Worm (Caenorhabditis elegans) whole organism, L4 larva: Measurements from ENCODE around the gene xpf-1.

ENCODE experiments used
- D1046.2 ChIP-seq: fragments of 200-800 bp; sonication (Bioruptor generic); IDR thresholded peaks from 2 replicates; pipeline ENCODE4 v1.3.6; 2022; ENCODE audit warnings: missing genetic modification characterization, missing compliant biosample characterization
- F10B5.3 ChIP-seq: sonication (generic microtip); optimal IDR thresholded peaks from 2 replicates; lab custom pipeline; 2016; ENCODE audit warnings: mild to moderate bottlenecking, missing genetic modification characterization, missing compliant biosample characterization
- F26F4.8 ChIP-seq: fragments of 200-800 bp; sonication (Bioruptor generic); conservative IDR thresholded peaks from 2 replicates; pipeline ENCODE4 v1.3.6; 2022; ENCODE audit warnings: missing genetic modification characterization, missing compliant biosample characterization
- F37D6.2 ChIP-seq: sonication (generic microtip); optimal IDR thresholded peaks from 2 replicates; lab custom pipeline; 2016; ENCODE audit warnings: mild to moderate bottlenecking, missing genetic modification characterization, missing compliant biosample characterization
- F44E2.7 ChIP-seq: fragments of 200-800 bp; sonication (Bioruptor generic); IDR thresholded peaks from 2 replicates; pipeline ENCODE4 v2.1.2; 2022; ENCODE audit warnings: missing genetic modification characterization, missing compliant biosample characterization
- F49E8.2 ChIP-seq: sonication (generic microtip); optimal IDR thresholded peaks from 2 replicates; lab custom pipeline; 2016; ENCODE audit warnings: missing compliant biosample characterization, mild to moderate bottlenecking, missing genetic modification characterization, borderline replicate concordance
- R02D3.7 ChIP-seq: fragments of 150-350 bp; sonication (generic microtip); optimal IDR thresholded peaks from 3 replicates; lab custom pipeline; 2014; ENCODE audit warnings: missing biosample characterization, missing genetic modification characterization
- T26A8.4 ChIP-seq: fragments of 200-800 bp; sonication (Bioruptor generic); IDR thresholded peaks from 2 replicates; pipeline ENCODE4 v1.3.6; 2022; ENCODE audit warnings: missing genetic modification characterization, missing compliant biosample characterization
- ZK337.2 ChIP-seq: fragments of 200-800 bp; sonication (Bioruptor generic); IDR thresholded peaks from 2 replicates; pipeline ENCODE4 v1.3.6; 2022; ENCODE audit warnings: missing genetic modification reagents, missing genetic modification characterization, missing compliant biosample characterization
- aha-1 ChIP-seq: fragments of 150-350 bp; peaks from one replicate; lab custom pipeline; 2014; ENCODE audit warnings: missing biosample characterization, missing genetic modification characterization
- ama-1 ChIP-seq: fragments of 150-350 bp; optimal IDR thresholded peaks from 2 replicates; lab custom pipeline; 2014; ENCODE audit warnings: inconsistent platforms, mixed read lengths
- ceh-20 ChIP-seq: fragments of 200-800 bp; sonication (Bioruptor generic); IDR thresholded peaks from 2 replicates; pipeline ENCODE4 v1.3.6; 2022; ENCODE audit warnings: missing genetic modification reagents, missing genetic modification characterization, missing compliant biosample characterization
- ceh-28 ChIP-seq: fragments of 150-350 bp; optimal IDR thresholded peaks from 2 replicates; lab custom pipeline; 2014; ENCODE audit warnings: missing biosample characterization, missing genetic modification reagents, missing genetic modification characterization
- ces-1 ChIP-seq: fragments of 150-350 bp; sonication (generic microtip); optimal IDR thresholded peaks from 4 replicates; lab custom pipeline; 2014; ENCODE audit warnings: missing biosample characterization, missing genetic modification reagents, missing genetic modification characterization
- daf-12 ChIP-seq: fragments of 150-350 bp; optimal IDR thresholded peaks from 2 replicates; lab custom pipeline; 2014; ENCODE audit warnings: missing biosample characterization, missing genetic modification reagents, missing genetic modification characterization
- daf-19 ChIP-seq: fragments of 200-800 bp; sonication (Bioruptor generic); conservative IDR thresholded peaks from 2 replicates; pipeline ENCODE4 v1.3.6; 2022; ENCODE audit warnings: missing genetic modification characterization, missing compliant biosample characterization
- dmd-9 ChIP-seq: fragments of 200-800 bp; sonication (Bioruptor generic); IDR thresholded peaks from 2 replicates; pipeline ENCODE4 v1.3.6; 2022; ENCODE audit warnings: missing genetic modification reagents, missing genetic modification characterization, missing compliant biosample characterization
- dpl-1 ChIP-seq: fragments of 150-350 bp; optimal IDR thresholded peaks from 2 replicates; lab custom pipeline; 2014; ENCODE audit warnings: missing biosample characterization, missing genetic modification reagents, missing genetic modification characterization
- egl-27 ChIP-seq: sonication (generic microtip); optimal IDR thresholded peaks from 3 replicates; lab custom pipeline; 2017; ENCODE audit warnings: missing biosample characterization, missing genetic modification reagents, missing genetic modification characterization
- gei-8 ChIP-seq: fragments of 200-800 bp; sonication (Bioruptor generic); optimal IDR thresholded peaks from 2 replicates; lab custom pipeline; 2018; ENCODE audit warnings: mild to moderate bottlenecking, missing genetic modification characterization, missing compliant biosample characterization
- hlh-11 ChIP-seq: fragments of 200-800 bp; sonication (Bioruptor generic); optimal IDR thresholded peaks from 2 replicates; lab custom pipeline; 2018; ENCODE audit warnings: mild to moderate bottlenecking, missing genetic modification characterization, missing compliant biosample characterization
- hmg-1.1 ChIP-seq: fragments of 200-800 bp; sonication (Bioruptor generic); IDR thresholded peaks from 2 replicates; pipeline ENCODE4 v1.3.6; 2022; ENCODE audit warnings: missing genetic modification reagents, missing genetic modification characterization, missing compliant biosample characterization
- jun-1 ChIP-seq: fragments of 150-350 bp; optimal IDR thresholded peaks from 2 replicates; lab custom pipeline; 2014; ENCODE audit warnings: missing biosample characterization, missing genetic modification reagents, missing genetic modification characterization
- lin-1 ChIP-seq: fragments of 200-800 bp; sonication (Bioruptor generic); IDR thresholded peaks from 2 replicates; pipeline ENCODE4 v1.3.6; 2022; ENCODE audit warnings: missing genetic modification reagents, missing genetic modification characterization, missing compliant biosample characterization
- lin-29 ChIP-seq: fragments of 200-800 bp; sonication (Bioruptor generic); IDR thresholded peaks from 2 replicates; pipeline ENCODE4 v1.3.6; 2022; ENCODE audit warnings: missing genetic modification reagents, missing genetic modification characterization, missing compliant biosample characterization
- lin-38 ChIP-seq: fragments of 200-800 bp; sonication (Bioruptor generic); IDR thresholded peaks from 2 replicates; pipeline ENCODE4 v1.3.6; 2022; ENCODE audit warnings: missing genetic modification reagents, missing genetic modification characterization, missing compliant biosample characterization
- lin-39 ChIP-seq: fragments of 150-350 bp; optimal IDR thresholded peaks from 2 replicates; lab custom pipeline; 2014; ENCODE audit warnings: missing biosample characterization, missing genetic modification reagents, missing genetic modification characterization
- lir-3 ChIP-seq: sonication (generic microtip); optimal IDR thresholded peaks from 2 replicates; lab custom pipeline; 2016; ENCODE audit warnings: mild to moderate bottlenecking, missing genetic modification characterization, missing compliant biosample characterization
- lsy-2 ChIP-seq, 2 experiments: fragments of 150-350 bp in 1 of 2; sonication (generic microtip) in 1 of 2; optimal IDR thresholded peaks; 2 replicates each; lab custom pipeline; 2014 to 2017; ENCODE audit warnings: missing biosample characterization in 2 of 2, missing genetic modification characterization in 2 of 2
- madf-9 ChIP-seq: fragments of 200-800 bp; sonication (Bioruptor generic); conservative IDR thresholded peaks from 2 replicates; pipeline ENCODE4 v1.3.6; 2022; ENCODE audit warnings: missing genetic modification reagents, missing genetic modification characterization, missing compliant biosample characterization
- mdl-1 ChIP-seq, 2 experiments: fragments of 150-350 bp in 1 of 2; sonication (generic microtip) in 1 of 2; optimal IDR thresholded peaks; 2 replicates each; lab custom pipeline; 2014 to 2017; ENCODE audit warnings: missing biosample characterization in 2 of 2, missing genetic modification characterization in 2 of 2
- mes-2 ChIP-seq: sonication (generic microtip); optimal IDR thresholded peaks from 2 replicates; lab custom pipeline; 2016; ENCODE audit warnings: missing genotype, mild to moderate bottlenecking, missing genetic modification characterization, missing compliant biosample characterization; ENCODE audit not compliant: poor library complexity, severe bottlenecking
- nhr-10 ChIP-seq: fragments of 150-350 bp; optimal IDR thresholded peaks from 2 replicates; lab custom pipeline; 2014; ENCODE audit warnings: missing biosample characterization, missing genetic modification characterization
- nhr-111 ChIP-seq: fragments of 200-800 bp; sonication (Bioruptor generic); optimal IDR thresholded peaks from 2 replicates; lab custom pipeline; 2018; ENCODE audit warnings: mild to moderate bottlenecking, missing genetic modification characterization, missing compliant biosample characterization
- nhr-25 ChIP-seq: sonication (generic microtip); optimal IDR thresholded peaks from 2 replicates; lab custom pipeline; 2017; ENCODE audit warnings: missing genetic modification characterization, mild to moderate bottlenecking, missing compliant biosample characterization, antibody characterized with exemption, moderate library complexity, borderline replicate concordance; ENCODE audit not compliant: insufficient read depth
- nhr-41 ChIP-seq: fragments of 200-800 bp; sonication (Bioruptor generic); IDR thresholded peaks from 2 replicates; pipeline ENCODE4 v1.3.6; 2022; ENCODE audit warnings: missing genetic modification reagents, missing genetic modification characterization, missing compliant biosample characterization
- nhr-48 ChIP-seq: sonication (generic microtip); optimal IDR thresholded peaks from 2 replicates; lab custom pipeline; 2016; ENCODE audit warnings: mild to moderate bottlenecking, missing genetic modification characterization, missing compliant biosample characterization
- php-3 ChIP-seq: fragments of 200-800 bp; sonication (Bioruptor generic); IDR thresholded peaks from 2 replicates; pipeline ENCODE4 v1.3.6; 2022; ENCODE audit warnings: missing genetic modification reagents, missing genetic modification characterization, missing compliant biosample characterization
- pqm-1 ChIP-seq: sonication (generic microtip); optimal IDR thresholded peaks from 2 replicates; lab custom pipeline; 2017; ENCODE audit warnings: missing biosample characterization, missing genetic modification characterization
- rbr-2 ChIP-seq: sonication (generic microtip); optimal IDR thresholded peaks from 2 replicates; lab custom pipeline; 2016; ENCODE audit warnings: missing genotype, missing genetic modification characterization, missing compliant biosample characterization
- set-16 ChIP-seq: fragments of 200-800 bp; sonication (Bioruptor generic); IDR thresholded peaks from 2 replicates; pipeline ENCODE4 v1.3.6; 2022; ENCODE audit warnings: missing genetic modification reagents, missing genetic modification characterization, missing compliant biosample characterization
- snpc-4 ChIP-seq: fragments of 150-350 bp; optimal IDR thresholded peaks from 2 replicates; lab custom pipeline; 2014; ENCODE audit warnings: missing biosample characterization, missing genetic modification characterization
- spr-1 ChIP-seq: sonication (generic microtip); optimal IDR thresholded peaks from 2 replicates; lab custom pipeline; 2016; ENCODE audit warnings: mild to moderate bottlenecking, missing genetic modification characterization, missing compliant biosample characterization
- tag-97 ChIP-seq: fragments of 200-800 bp; sonication (Bioruptor generic); IDR thresholded peaks from 2 replicates; pipeline ENCODE4 v1.3.6; 2022; ENCODE audit warnings: missing genetic modification characterization, missing compliant biosample characterization
- vab-7 ChIP-seq: fragments of 200-800 bp; sonication (Bioruptor generic); IDR thresholded peaks from 2 replicates; pipeline ENCODE4 v1.3.6; 2022; ENCODE audit warnings: missing genetic modification reagents, missing genetic modification characterization, missing compliant biosample characterization
- zip-11 ChIP-seq: fragments of 200-800 bp; sonication (Bioruptor generic); IDR thresholded peaks from 2 replicates; pipeline ENCODE4 v1.3.6; 2022; ENCODE audit warnings: missing genetic modification characterization, missing compliant biosample characterization
- ztf-11 ChIP-seq: fragments of 150-350 bp; optimal IDR thresholded peaks from 2 replicates; lab custom pipeline; 2014; ENCODE audit warnings: missing biosample characterization, missing genetic modification characterization
- ztf-7 ChIP-seq: fragments of 150-350 bp; optimal IDR thresholded peaks from 2 replicates; lab custom pipeline; 2014; ENCODE audit warnings: missing biosample characterization, missing genetic modification characterization

The xpf-1 gene

ce11 chrII:11749490-11750172, 53.7 kb downstream of the xpf-1 start (continued):
- TF ChIP-seq ceh-28 (peak; percentile 81), F44E2.7 (GFP tag; lab: Robert Waterston, UW) (no peak), lir-3 (tag; lab: Kevin White, UChicago) (peak; percentile 58), F49E8.2 (tag; lab: Kevin White, UChicago) (no peak), pqm-1 (tag; lab: Kevin White, UChicago) (peak; percentile 10), mdl-1 (tag; optimal IDR thresholded peaks at IDR 0.05; lab: Kevin White, UChicago) (peak; percentile 44 to 77), jun-1 (tag; lab: Kevin White, UChicago) (peak; percentile 70), hmg-1.1 (GFP tag; lab: Robert Waterston, UW) (peak; percentile 84), ZK337.2 (GFP tag; lab: Robert Waterston, UW) (no peak), R02D3.7 (tag; lab: Kevin White, UChicago) (no peak), madf-9 (GFP tag; lab: Robert Waterston, UW) (peak; percentile 73; the same call in 1 of the 2 replicates)
- TF ChIP-seq, all 104 proteins: peak for 61

DNA sequence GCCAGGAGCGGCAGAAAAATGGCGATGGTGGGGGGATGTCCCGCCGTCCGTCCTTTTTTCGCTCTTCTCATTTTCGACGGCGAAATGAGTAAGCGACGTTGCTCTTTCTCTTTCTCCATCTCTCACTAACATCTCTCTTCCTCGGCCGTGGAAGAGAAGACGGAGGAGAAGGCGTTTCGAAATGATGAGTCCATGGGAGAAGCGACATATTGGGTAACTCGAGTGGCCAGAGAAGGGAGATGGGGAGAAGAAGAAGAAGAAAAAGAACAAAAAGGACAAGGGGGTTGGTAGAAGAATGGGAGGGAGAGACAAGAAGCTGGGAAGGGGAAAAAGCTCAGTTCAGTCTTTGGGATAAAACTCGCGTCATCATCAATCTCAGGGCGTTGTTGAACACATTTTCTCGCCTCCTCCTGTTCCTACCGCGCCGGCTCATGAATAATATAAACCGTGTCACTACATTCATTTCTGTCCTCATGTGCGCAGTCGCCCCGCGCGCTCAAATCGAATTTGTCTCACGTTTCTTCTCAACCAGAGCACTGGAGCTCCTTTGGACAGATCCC, 55.7 kb downstream of the xpf-1 start:
- TF ChIP-seq ceh-20 (GFP tag; lab: Robert Waterston, UW), result no peak
- TF ChIP-seq ces-1 (GFP tag; lab: Kevin White, UChicago), result no peak
- peak; percentile 8 for TF ChIP-seq hlh-11
- TF ChIP-seq dmd-9, result no peak
- no peak for TF ChIP-seq nhr-111
- peak; percentile 59 for TF ChIP-seq set-16 (GFP tag; lab: Robert Waterston, UW)
- TF ChIP-seq lin-1, result no peak
- no peak for TF ChIP-seq ztf-11
- no peak for TF ChIP-seq nhr-41
- TF ChIP-seq dpl-1 (GFP tag; lab: Kevin White, UChicago), result no peak
- no peak for TF ChIP-seq F10B5.3 (tag; lab: Kevin White, UChicago)
- TF ChIP-seq egl-27, result no peak
- TF ChIP-seq ama-1, result no peak
- TF ChIP-seq tag-97 (GFP tag; lab: Robert Waterston, UW), result no peak
- peak; percentile 38 for TF ChIP-seq mes-2 (tag; lab: Kevin White, UChicago)
- no peak for TF ChIP-seq spr-1
- TF ChIP-seq php-3, result no peak
- TF ChIP-seq zip-11 (GFP tag; lab: Robert Waterston, UW), result no peak
- no peak for TF ChIP-seq lin-39 (tag; lab: Kevin White, UChicago)
- no peak for TF ChIP-seq F49E8.2 (tag; lab: Kevin White, UChicago)
- no peak for TF ChIP-seq lin-38
- no peak for TF ChIP-seq D1046.2
- TF ChIP-seq aha-1 (tag; lab: Kevin White, UChicago), result no peak
- TF ChIP-seq T26A8.4 (GFP tag; lab: Robert Waterston, UW), result no peak
- no peak for TF ChIP-seq nhr-48
- TF ChIP-seq R02D3.7 (tag; lab: Kevin White, UChicago), result no peak
- TF ChIP-seq madf-9 (GFP tag; lab: Robert Waterston, UW), result no peak
- no peak for TF ChIP-seq lin-29
- TF ChIP-seq gei-8 (GFP tag; lab: Kevin White, UChicago), result no peak
- no peak for TF ChIP-seq ztf-7 (tag; lab: Kevin White, UChicago)
- no peak for TF ChIP-seq daf-12 (tag; lab: Kevin White, UChicago)
- TF ChIP-seq rbr-2, result peak; percentile 13
- TF ChIP-seq vab-7, result no peak
- no peak for TF ChIP-seq F26F4.8 (GFP tag; lab: Robert Waterston, UW)
- TF ChIP-seq daf-19 (GFP tag; lab: Robert Waterston, UW), result no peak
- peak; percentile 53 to 61 for TF ChIP-seq lsy-2 (tag; optimal IDR thresholded peaks at IDR 0.05; lab: Kevin White, UChicago)
- TF ChIP-seq nhr-10, result no peak
- no peak for TF ChIP-seq nhr-25 (tag; lab: Kevin White, UChicago)
- 0 out of 2 replicates have a peak, but pooled peaks have one; percentile 48 for TF ChIP-seq hmg-1.1 (GFP tag; lab: Robert Waterston, UW)
- no peak for TF ChIP-seq F37D6.2
- no peak for TF ChIP-seq snpc-4
